Fruit fly (Drosophila melanogaster) S2 (cell line): ENCODE results near the gene CG15812.

Experiments
- CG8478 ChIP-seq: fragments of >200 bp; optimal IDR thresholded peaks from 2 replicates; lab custom pipeline; 2018
- CTCF ChIP-seq, 2 experiments: fragments of >200 bp; optimal IDR thresholded peaks; 2 replicates each; lab custom pipeline; 2018

DNA sequence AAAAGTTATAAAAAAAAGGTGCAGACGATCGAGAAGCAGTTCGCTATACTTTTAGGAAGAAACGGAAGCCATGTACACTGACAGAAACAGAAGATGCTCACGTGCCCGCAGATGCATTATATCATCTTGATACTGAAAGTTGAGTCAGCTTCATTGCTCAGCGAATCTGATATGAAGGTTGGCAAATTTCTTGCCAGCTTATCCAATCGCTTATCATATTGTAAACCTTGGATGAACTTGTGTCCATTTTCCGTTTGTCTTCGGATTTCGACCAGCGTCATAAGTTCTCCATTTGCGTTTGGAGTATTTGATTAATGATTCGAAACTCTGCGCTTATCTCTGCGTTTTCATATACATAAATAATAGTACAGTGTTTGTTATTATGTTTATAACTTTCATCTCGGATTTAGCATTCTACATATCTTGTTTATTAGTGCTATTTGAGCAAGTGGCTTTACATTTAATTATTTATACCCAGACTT lies 34.1 kb upstream of the CG15812 start:
- TF ChIP-seq CTCF (optimal IDR thresholded peaks at IDR 0.05; lab: Kevin White, UChicago) = no peak
- TF ChIP-seq CG8478 (lab: Kevin White, UChicago) = no peak
